Worm (Caenorhabditis elegans) whole organism, midembryonic: ENCODE measurements around the gene nhr-10.

Experiments used
- T22C8.4 ChIP-seq: fragments of 200-800 bp; sonication (Bioruptor generic); IDR thresholded peaks from 2 replicates; pipeline ENCODE4 v1.3.6; 2022; ENCODE audit warnings: missing genetic modification characterization, missing compliant biosample characterization
- cog-1 ChIP-seq: sonication (generic microtip); optimal IDR thresholded peaks from 2 replicates; lab custom pipeline; 2016; ENCODE audit warnings: missing genetic modification characterization, missing compliant biosample characterization
- flt-1 ChIP-seq: fragments of 200-800 bp; sonication (Bioruptor generic); IDR thresholded peaks from 2 replicates; pipeline ENCODE4 v1.3.6; 2022; ENCODE audit warnings: missing genetic modification characterization, missing compliant biosample characterization
- klf-2 ChIP-seq: fragments of 200-800 bp; sonication (Bioruptor generic); conservative IDR thresholded peaks from 2 replicates; pipeline ENCODE4 v1.3.6; 2022; ENCODE audit warnings: missing genetic modification reagents, missing genetic modification characterization, missing compliant biosample characterization
- med-1 ChIP-seq: sonication (generic microtip); optimal IDR thresholded peaks from 2 replicates; lab custom pipeline; 2017; ENCODE audit warnings: missing genetic modification characterization, mild to moderate bottlenecking, missing compliant biosample characterization, antibody characterized with exemption, missing genetic modification reagents; ENCODE audit not compliant: insufficient read depth
- ref-1 ChIP-seq: fragments of 200-800 bp; sonication (Bioruptor generic); conservative IDR thresholded peaks from 2 replicates; pipeline ENCODE4 v1.3.6; 2022; ENCODE audit warnings: missing genetic modification reagents, missing genetic modification characterization, missing compliant biosample characterization
- tab-1 ChIP-seq: fragments of 200-800 bp; sonication (Bioruptor generic); IDR thresholded peaks from 2 replicates; pipeline ENCODE4 v1.3.6; 2022; ENCODE audit warnings: missing genetic modification characterization, missing compliant biosample characterization
- ztf-23 ChIP-seq: fragments of 200-800 bp; sonication (Bioruptor generic); IDR thresholded peaks from 2 replicates; pipeline ENCODE4 v1.3.6; 2022; ENCODE audit warnings: missing genetic modification reagents, missing genetic modification characterization, missing compliant biosample characterization
- ztf-29 ChIP-seq: fragments of 200-800 bp; sonication (Bioruptor generic); IDR thresholded peaks from 2 replicates; pipeline ENCODE4 v1.3.6; 2022; ENCODE audit warnings: missing genetic modification reagents, missing genetic modification characterization, missing compliant biosample characterization

ce11 chrIII:7144749-7145148 is 29.5 kb upstream of the nhr-10 start, which contains the start of gene glr-2:
- no peak for TF ChIP-seq ztf-29
- no peak for TF ChIP-seq tab-1 (GFP tag; lab: Robert Waterston, UW)
- no peak for TF ChIP-seq cog-1 (tag; lab: Kevin White, UChicago)
- TF ChIP-seq ztf-23: 0 out of 2 replicates have a peak, but pooled peaks have one; percentile 48
- TF ChIP-seq flt-1 (GFP tag; lab: Robert Waterston, UW): no peak
- TF ChIP-seq med-1: no peak
- TF ChIP-seq T22C8.4: no peak
- TF ChIP-seq klf-2 (GFP tag; lab: Robert Waterston, UW): no peak
- TF ChIP-seq ref-1 (GFP tag; lab: Robert Waterston, UW): no peak
